Worm (Caenorhabditis elegans): Measurements from ENCODE around the gene F29B9.8.

The F29B9.8 gene

ce11 chrIV:4660151-4661041, 12.9 kb downstream of the F29B9.8 start, which contains the start of the genes F29B9.11 and jmjd-1.2 (continued):
- TF ChIP-seq mcd-1 (GFP tag; IDR thresholded peaks at IDR 0.05) (peak; percentile 90), attf-3 (GFP tag; conservative IDR thresholded peaks at IDR 0.05) (peak; percentile 73), B0261.1 (tag; optimal IDR thresholded peaks at IDR 0.05) (peak; percentile 13), F55B11.4 (tag; optimal IDR thresholded peaks at IDR 0.05; ENCODE audit: borderline replicate concordance, insufficient read depth) (no peak), tbp1 (GFP tag; optimal IDR thresholded peaks at IDR 0.05) (peak; percentile 71), aptf-2 (GFP tag; conservative IDR thresholded peaks at IDR 0.05) (peak; percentile 76), F23B12.7 (tag; optimal IDR thresholded peaks at IDR 0.05; ENCODE audit: insufficient read depth) (peak; percentile 0), ama-1 (optimal IDR thresholded peaks at IDR 0.05) (no peak), ama-1 (GFP tag; optimal IDR thresholded peaks at IDR 0.05) (no peak), snpc-1.1 (tag; optimal IDR thresholded peaks at IDR 0.05; ENCODE audit: insufficient read depth) (no peak), F10E7.11 (tag; optimal IDR thresholded peaks at IDR 0.05) (no peak), atf-7 (tag; optimal IDR thresholded peaks at IDR 0.05) (peak; percentile 57), ceh-79 (tag; optimal IDR thresholded peaks at IDR 0.05) (no peak), ztf-3 (GFP tag; optimal IDR thresholded peaks at IDR 0.05) (peak; percentile 28), B0336.3 (GFP tag; IDR thresholded peaks at IDR 0.05) (peak; percentile 89), snpc-4 (GFP tag; optimal IDR thresholded peaks at IDR 0.05) (peak; percentile 51), snpc-4 (tag; optimal IDR thresholded peaks at IDR 0.05) (peak; percentile 14 to 83 (median 77)), madf-6 (GFP tag; IDR thresholded peaks at IDR 0.05) (peak; percentile 87), ztf-28 (GFP tag; IDR thresholded peaks at IDR 0.05) (peak; percentile 88; the same call in 1 of the 2 replicates), C06A6.2 (GFP tag; conservative IDR thresholded peaks at IDR 0.05) (peak; percentile 77)

ce11 chrIV:4665079-4665478, 17.6 kb downstream of the F29B9.8 start, which contains the start of gene F29B9.1:
F29B9.1 (plus strand) TSS chrIV:4665379.
- TF ChIP-seq F55B11.4 (tag; optimal IDR thresholded peaks at IDR 0.05; ENCODE audit: borderline replicate concordance, insufficient read depth) (no peak), Y56A3A.18 (GFP tag; IDR thresholded peaks at IDR 0.05) (no peak), hmg-20 (GFP tag; IDR thresholded peaks at IDR 0.05) (no peak), attf-5 (GFP tag; optimal IDR thresholded peaks at IDR 0.05) (no peak), F33H1.4 (GFP tag; IDR thresholded peaks at IDR 0.05) (0 out of 2 replicates have a peak, but pooled peaks have one; percentile 29), snpc-1.3 (tag; optimal IDR thresholded peaks at IDR 0.05; ENCODE audit: insufficient read depth) (peak; percentile 25), lin-54 (GFP tag; optimal IDR thresholded peaks at IDR 0.05) (peak; percentile 3), repo-1 (tag; optimal IDR thresholded peaks at IDR 0.05) (peak; percentile 15), bed-2 (GFP tag; IDR thresholded peaks at IDR 0.05) (no peak), ama-1 (optimal IDR thresholded peaks at IDR 0.05) (no peak), ama-1 (GFP tag; optimal IDR thresholded peaks at IDR 0.05) (no peak), snpc-4 (GFP tag; optimal IDR thresholded peaks at IDR 0.05) (no peak), snpc-4 (tag; optimal IDR thresholded peaks at IDR 0.05) (peak in 1 of 4 experiments; percentile 26)

ce11 chrIV:4667383-4667782, 19.9 kb downstream of the F29B9.8 start:
- TF ChIP-seq mcd-1 (GFP tag; IDR thresholded peaks at IDR 0.05) (peak; percentile 31; the same call in 1 of the 2 replicates), dox-1 (GFP tag; IDR thresholded peaks at IDR 0.05) (0 out of 2 replicates have a peak, but pooled peaks have one; percentile 11), mes-4 (tag; optimal IDR thresholded peaks at IDR 0.05) (no peak), F37B4.10 (GFP tag; IDR thresholded peaks at IDR 0.05) (0 out of 2 replicates have a peak, but pooled peaks have one; percentile 53), lin-26 (GFP tag; IDR thresholded peaks at IDR 0.05) (0 out of 2 replicates have a peak, but pooled peaks have one; percentile 44), hlh-12 (tag; optimal IDR thresholded peaks at IDR 0.05) (no peak), madf-3 (GFP tag; IDR thresholded peaks at IDR 0.05) (0 out of 2 replicates have a peak, but pooled peaks have one; percentile 8), zfh-2 (GFP tag; conservative IDR thresholded peaks at IDR 0.05) (peak; percentile 81), nfyb-1 (GFP tag; IDR thresholded peaks at IDR 0.05) (0 out of 2 replicates have a peak, but pooled peaks have one; percentile 25), ztf-28 (GFP tag; IDR thresholded peaks at IDR 0.05) (0 out of 2 replicates have a peak, but pooled peaks have one; percentile 32), nhr-27 (tag; optimal IDR thresholded peaks at IDR 0.05) (no peak), efl-1 (GFP tag; optimal IDR thresholded peaks at IDR 0.05) (no peak), unc-62 (GFP tag; optimal IDR thresholded peaks at IDR 0.05) (no peak), egrh-3 (GFP tag; IDR thresholded peaks at IDR 0.05) (peak; percentile 72)
